Worm (Caenorhabditis elegans) whole organism, L3 larva: Measurements from ENCODE around the gene W08F4.12.

Experiments
- ceh-16 ChIP-seq: sonication (generic microtip); optimal IDR thresholded peaks from 2 replicates; lab custom pipeline; 2017; ENCODE audit warnings: missing biosample characterization, missing genetic modification characterization
- ceh-82 ChIP-seq: fragments of 150-350 bp; optimal IDR thresholded peaks from 2 replicates; lab custom pipeline; 2014; ENCODE audit warnings: missing biosample characterization, missing genetic modification characterization
- egl-27 ChIP-seq: sonication (generic microtip); optimal IDR thresholded peaks from 4 replicates; lab custom pipeline; 2017; ENCODE audit warnings: missing biosample characterization, missing genetic modification reagents, missing genetic modification characterization
- elt-1 ChIP-seq: fragments of 150-350 bp; optimal IDR thresholded peaks from 2 replicates; lab custom pipeline; 2014; ENCODE audit warnings: missing biosample characterization, missing genetic modification characterization
- mdl-1 ChIP-seq: fragments of 150-350 bp; optimal IDR thresholded peaks from 2 replicates; lab custom pipeline; 2014; ENCODE audit warnings: missing biosample characterization, missing genetic modification characterization
- nhr-23 ChIP-seq: fragments of 150-350 bp; optimal IDR thresholded peaks from 2 replicates; lab custom pipeline; 2014; ENCODE audit warnings: missing biosample characterization, missing genetic modification reagents, missing genetic modification characterization
- pha-4 ChIP-seq: fragments of 150-350 bp; optimal IDR thresholded peaks from 2 replicates; lab custom pipeline; 2014; ENCODE audit warnings: missing biosample characterization, missing genetic modification reagents, missing genetic modification characterization
- snpc-4 ChIP-seq: fragments of 150-350 bp; optimal IDR thresholded peaks from 2 replicates; lab custom pipeline; 2014; ENCODE audit warnings: missing biosample characterization, missing genetic modification characterization
- unc-62 ChIP-seq: fragments of 150-350 bp; sonication (generic microtip); optimal IDR thresholded peaks from 4 replicates; lab custom pipeline; 2014; ENCODE audit warnings: missing biosample characterization, missing genetic modification reagents, missing genetic modification characterization

- TF ChIP-seq snpc-4 (tag; lab: Kevin White, UChicago): no peak
- no peak for TF ChIP-seq egl-27 (tag; lab: Kevin White, UChicago)
- TF ChIP-seq nhr-23 (tag; lab: Kevin White, UChicago): no peak
- no peak for TF ChIP-seq pha-4 (tag; lab: Kevin White, UChicago)
- TF ChIP-seq elt-1 (tag; lab: Kevin White, UChicago): no peak
- TF ChIP-seq ceh-16 (tag; lab: Kevin White, UChicago): no peak
- TF ChIP-seq ceh-82: no peak
- no peak for TF ChIP-seq unc-62
- TF ChIP-seq mdl-1: no peak
Observed at ce11 chrII:584321-584848, at the start of gene W08F4.12, which contains the start of gene W08F4.13.
